Worm (Caenorhabditis elegans) whole organism, L4/young adult: Measurements from ENCODE around the gene F46F5.11.

Source experiments
- W03F9.2 ChIP-seq: fragments of 150-350 bp; optimal IDR thresholded peaks from 2 replicates; lab custom pipeline; 2014; ENCODE audit warnings: missing biosample characterization, missing genetic modification characterization
- dao-5 ChIP-seq: sonication (generic microtip); optimal IDR thresholded peaks from 2 replicates; lab custom pipeline; 2016; ENCODE audit warnings: missing genotype, missing genetic modification characterization, moderate library complexity, missing compliant biosample characterization
- him-1 ChIP-seq: sonication (generic microtip); optimal IDR thresholded peaks from 2 replicates; lab custom pipeline; 2016; ENCODE audit warnings: missing genotype, missing genetic modification reagents, missing genetic modification characterization, missing compliant biosample characterization

- TF ChIP-seq dao-5 (tag; lab: Kevin White, UChicago) = no peak
- no peak for TF ChIP-seq W03F9.2 (tag; lab: Kevin White, UChicago)
- TF ChIP-seq him-1 (tag; lab: Kevin White, UChicago) = no peak
These were observed 25.7 kb upstream of the F46F5.11 start, which contains the start of gene Y39F10A.3 for ce11 chrII:782903-783302.
